Worm (Caenorhabditis elegans): ENCODE data around the gene anoh-1.

The anoh-1 gene

ce11 chrIII:13258163-13258562 lies 11.8 kb downstream of the anoh-1 start:
- TF ChIP-seq him-1 (tag; optimal IDR thresholded peaks at IDR 0.05) (no peak), W03F9.2 (tag; optimal IDR thresholded peaks at IDR 0.05) (no peak), dao-5 (tag; optimal IDR thresholded peaks at IDR 0.05) (no peak)

ce11 chrIII:13258752-13259151 lies 12.4 kb downstream of the anoh-1 start:
- TF ChIP-seq dao-5 (tag; optimal IDR thresholded peaks at IDR 0.05) (no peak), him-1 (tag; optimal IDR thresholded peaks at IDR 0.05) (no peak), W03F9.2 (tag; optimal IDR thresholded peaks at IDR 0.05) (no peak)

- TF ChIP-seq dao-5 (tag; optimal IDR thresholded peaks at IDR 0.05) (no peak), him-1 (tag; optimal IDR thresholded peaks at IDR 0.05) (no peak), W03F9.2 (tag; optimal IDR thresholded peaks at IDR 0.05) (no peak)
Observed at ce11 chrIII:13260344-13260743, 14.0 kb downstream of the anoh-1 start.

ce11 chrIII:13262987-13263386 lies 16.6 kb downstream of the anoh-1 start, which contains the start of gene F56A8.4:
Gene F56A8.4 (plus strand): TSS chrIII:13263287.
- TF ChIP-seq W03F9.2 (tag; optimal IDR thresholded peaks at IDR 0.05) (no peak), him-1 (tag; optimal IDR thresholded peaks at IDR 0.05) (no peak), dao-5 (tag; optimal IDR thresholded peaks at IDR 0.05) (no peak)

- TF ChIP-seq W03F9.2 (tag; optimal IDR thresholded peaks at IDR 0.05) (no peak), dao-5 (tag; optimal IDR thresholded peaks at IDR 0.05) (no peak), him-1 (tag; optimal IDR thresholded peaks at IDR 0.05) (no peak)
Observed at ce11 chrIII:13265566-13265965, 19.2 kb downstream of the anoh-1 start, which contains the start of gene F56A8.5. Gene F56A8.5 (plus strand): TSS chrIII:13265866.

ce11 chrIII:13267046-13267445 lies 20.7 kb downstream of the anoh-1 start:
- TF ChIP-seq W03F9.2 (tag; optimal IDR thresholded peaks at IDR 0.05), result no peak
- no peak for TF ChIP-seq dao-5 (tag; optimal IDR thresholded peaks at IDR 0.05)
- no peak for TF ChIP-seq him-1 (tag; optimal IDR thresholded peaks at IDR 0.05)

- TF ChIP-seq W03F9.2 (tag; optimal IDR thresholded peaks at IDR 0.05), result peak; percentile 76
- peak; percentile 82 for TF ChIP-seq him-1 (tag; optimal IDR thresholded peaks at IDR 0.05)
- peak; percentile 18 for TF ChIP-seq dao-5 (tag; optimal IDR thresholded peaks at IDR 0.05)
Observed at ce11 chrIII:13268856-13269255, 22.5 kb downstream of the anoh-1 start, which contains the start of gene cpf-2. Gene cpf-2 (minus strand): TSS chrIII:13268883.

- TF ChIP-seq W03F9.2 (tag; optimal IDR thresholded peaks at IDR 0.05), result no peak
- peak; percentile 30 for TF ChIP-seq him-1 (tag; optimal IDR thresholded peaks at IDR 0.05)
Observed at ce11 chrIII:13270896-13271295, 24.5 kb downstream of the anoh-1 start.

- TF ChIP-seq him-1 (tag; optimal IDR thresholded peaks at IDR 0.05), result no peak
- no peak for TF ChIP-seq dao-5 (tag; optimal IDR thresholded peaks at IDR 0.05)
- TF ChIP-seq W03F9.2 (tag; optimal IDR thresholded peaks at IDR 0.05), result no peak
Observed at ce11 chrIII:13272227-13272626, 25.9 kb downstream of the anoh-1 start.

ce11 chrIII:13272788-13273187 lies 26.4 kb downstream of the anoh-1 start:
- no peak for TF ChIP-seq dao-5 (tag; optimal IDR thresholded peaks at IDR 0.05)
- no peak for TF ChIP-seq W03F9.2 (tag; optimal IDR thresholded peaks at IDR 0.05)
- TF ChIP-seq him-1 (tag; optimal IDR thresholded peaks at IDR 0.05), result no peak

ce11 chrIII:13275784-13276183 lies 29.4 kb downstream of the anoh-1 start:
- TF ChIP-seq dao-5 (tag; optimal IDR thresholded peaks at IDR 0.05) (no peak), him-1 (tag; optimal IDR thresholded peaks at IDR 0.05) (peak; percentile 49), W03F9.2 (tag; optimal IDR thresholded peaks at IDR 0.05) (no peak)

- TF ChIP-seq him-1 (tag; optimal IDR thresholded peaks at IDR 0.05) (no peak), dao-5 (tag; optimal IDR thresholded peaks at IDR 0.05) (no peak), W03F9.2 (tag; optimal IDR thresholded peaks at IDR 0.05) (no peak)
Observed at ce11 chrIII:13276958-13277357, 30.6 kb downstream of the anoh-1 start, which contains the start of gene unc-64. Gene unc-64 (plus strand): TSS chrIII:13277258.

- TF ChIP-seq dao-5 (tag; optimal IDR thresholded peaks at IDR 0.05), result no peak
- no peak for TF ChIP-seq W03F9.2 (tag; optimal IDR thresholded peaks at IDR 0.05)
- no peak for TF ChIP-seq him-1 (tag; optimal IDR thresholded peaks at IDR 0.05)
Observed at ce11 chrIII:13277881-13278500, 31.6 kb downstream of the anoh-1 start.

ce11 chrIII:13285421-13285820 lies 39.1 kb downstream of the anoh-1 start, which contains the start of gene F56A8.8:
Gene F56A8.8 (plus strand): TSS chrIII:13285721.
- no peak for TF ChIP-seq W03F9.2 (tag; optimal IDR thresholded peaks at IDR 0.05)
- TF ChIP-seq dao-5 (tag; optimal IDR thresholded peaks at IDR 0.05), result no peak
- TF ChIP-seq him-1 (tag; optimal IDR thresholded peaks at IDR 0.05), result no peak
